Worm (Caenorhabditis elegans) whole organism, L4 larva: ENCODE measurements around the gene nas-6.

Experiments
- lin-39 ChIP-seq: fragments of 150-350 bp; optimal IDR thresholded peaks from 2 replicates; lab custom pipeline; 2014; ENCODE audit warnings: missing biosample characterization, missing genetic modification reagents, missing genetic modification characterization
- nhr-6 ChIP-seq: fragments of 150-350 bp; optimal IDR thresholded peaks from 2 replicates; lab custom pipeline; 2014; ENCODE audit warnings: missing biosample characterization, missing genetic modification characterization
- ztf-11 ChIP-seq: fragments of 150-350 bp; optimal IDR thresholded peaks from 2 replicates; lab custom pipeline; 2014; ENCODE audit warnings: missing biosample characterization, missing genetic modification characterization

ce11 chrIV:17453996-17454395, 36.6 kb downstream of the nas-6 start:
- TF ChIP-seq lin-39 (no peak), ztf-11 (tag; lab: Kevin White, UChicago) (no peak), nhr-6 (tag; lab: Kevin White, UChicago) (no peak)
